Fruit fly (Drosophila melanogaster): ENCODE data around the gene Naa60.

The Naa60 gene

dm6 chr3L:9723108-9723507 is 3.6 kb upstream of the Naa60 start, which contains the start of the genes nbs and defl (continued):
- TF ChIP-seq Ada2b (GFP tag; IDR thresholded peaks at IDR 0.05): peak; percentile 62
- TF ChIP-seq cwo (GFP tag; optimal IDR thresholded peaks at IDR 0.05): no peak
- TF ChIP-seq jigr1 (GFP tag; IDR thresholded peaks at IDR 0.05): no peak
- no peak for TF ChIP-seq salm (tag; optimal IDR thresholded peaks at IDR 0.05)
- TF ChIP-seq CG10654 (GFP tag; optimal IDR thresholded peaks at IDR 0.05): peak; percentile 50
- TF ChIP-seq CoRest (tag; optimal IDR thresholded peaks at IDR 0.05): peak; percentile 82
- TF ChIP-seq tup (GFP tag; optimal IDR thresholded peaks at IDR 0.05): no peak
- TF ChIP-seq Sox102F (GFP tag; optimal IDR thresholded peaks at IDR 0.05): no peak
- no peak for TF ChIP-seq sr (GFP tag; IDR thresholded peaks at IDR 0.05)
- no peak for TF ChIP-seq Hey (tag; optimal IDR thresholded peaks at IDR 0.05)
- 0 out of 3 replicates have a peak, but pooled peaks have one; percentile 55 for TF ChIP-seq CG7357 (GFP tag; IDR thresholded peaks at IDR 0.05)
- TF ChIP-seq eyg (GFP tag; optimal IDR thresholded peaks at IDR 0.05): no peak
- TF ChIP-seq CG2202 (tag; optimal IDR thresholded peaks at IDR 0.05): no peak
- peak; percentile 34 for TF ChIP-seq CG12744 (GFP tag; optimal IDR thresholded peaks at IDR 0.05)
- TF ChIP-seq CG10366 (GFP tag; IDR thresholded peaks at IDR 0.05): peak; percentile 67
- peak; percentile 72 for TF ChIP-seq CG14014 (GFP tag; IDR thresholded peaks at IDR 0.05)
- TF ChIP-seq CG7987 (GFP tag; optimal IDR thresholded peaks at IDR 0.05): no peak
- TF ChIP-seq Hmr (GFP tag; optimal IDR thresholded peaks at IDR 0.05): no peak
- peak; percentile 78 for TF ChIP-seq CG30403 (GFP tag; optimal IDR thresholded peaks at IDR 0.05)
- TF ChIP-seq chif (GFP tag; optimal IDR thresholded peaks at IDR 0.05): peak; percentile 52 to 69
- TF ChIP-seq CG12236 (GFP tag; optimal IDR thresholded peaks at IDR 0.05): no peak
- TF ChIP-seq Nf-YC (tag; optimal IDR thresholded peaks at IDR 0.05): peak; percentile 82
- TF ChIP-seq ap (GFP tag; IDR thresholded peaks at IDR 0.05): no peak
- no peak for TF ChIP-seq pita (GFP tag; optimal IDR thresholded peaks at IDR 0.05)
- no peak for TF ChIP-seq Hr39 (optimal IDR thresholded peaks at IDR 0.05)
- no peak for TF ChIP-seq HLHmδ (GFP tag; optimal IDR thresholded peaks at IDR 0.05)
- peak; percentile 48 for TF ChIP-seq CG4854 (GFP tag; optimal IDR thresholded peaks at IDR 0.05)
- peak; percentile 33 for TF ChIP-seq CG3281 (GFP tag; optimal IDR thresholded peaks at IDR 0.05)
- TF ChIP-seq gsb (GFP tag; IDR thresholded peaks at IDR 0.05): no peak
- TF ChIP-seq CG7928 (GFP tag; optimal IDR thresholded peaks at IDR 0.05): no peak
- TF ChIP-seq NFAT (GFP tag; IDR thresholded peaks at IDR 0.05): peak; percentile 67; the same call in 1 of the 2 replicates
- no peak for TF ChIP-seq CG1233 (GFP tag; optimal IDR thresholded peaks at IDR 0.05)
- peak; percentile 27 for TF ChIP-seq mirr (GFP tag; optimal IDR thresholded peaks at IDR 0.05)
- no peak for TF ChIP-seq vnd (GFP tag; IDR thresholded peaks at IDR 0.05; ENCODE audit: partially characterized antibody)
- peak; percentile 71 for TF ChIP-seq BEAF-32 (GFP tag; optimal IDR thresholded peaks at IDR 0.05)
- peak; percentile 60 for TF ChIP-seq CG18476 (GFP tag; optimal IDR thresholded peaks at IDR 0.05)
- peak; percentile 31 for TF ChIP-seq NC2β (GFP tag; optimal IDR thresholded peaks at IDR 0.05)
- peak; percentile 67 for TF ChIP-seq slou (GFP tag; optimal IDR thresholded peaks at IDR 0.05)
- peak; percentile 86 for TF ChIP-seq CG17361 (GFP tag; IDR thresholded peaks at IDR 0.05)
- TF ChIP-seq vvl (GFP tag; IDR thresholded peaks at IDR 0.05): peak; percentile 77
- TF ChIP-seq Mad (GFP tag; optimal IDR thresholded peaks at IDR 0.05): peak; percentile 62
- TF ChIP-seq Hr3 (GFP tag; optimal IDR thresholded peaks at IDR 0.05): peak; percentile 72
- no peak for TF ChIP-seq ken (GFP tag; IDR thresholded peaks at IDR 0.05)
- no peak for TF ChIP-seq CTCF (GFP tag; optimal IDR thresholded peaks at IDR 0.05)
- TF ChIP-seq pan (optimal IDR thresholded peaks at IDR 0.05): no peak
- TF ChIP-seq pan (GFP tag; optimal IDR thresholded peaks at IDR 0.05 in 1 of 2, IDR thresholded peaks at IDR 0.05 in 1 of 2): peak in 1 of 2 experiments; percentile 79
- TF ChIP-seq CG2120 (GFP tag; optimal IDR thresholded peaks at IDR 0.05): peak; percentile 85
- TF ChIP-seq CG17328 (GFP tag; IDR thresholded peaks at IDR 0.05): 0 out of 2 replicates have a peak, but pooled peaks have one; percentile 14
- no peak for TF ChIP-seq CG15073 (GFP tag; optimal IDR thresholded peaks at IDR 0.05)
- TF ChIP-seq grn (GFP tag; optimal IDR thresholded peaks at IDR 0.05): no peak
- peak; percentile 76 for TF ChIP-seq CHES-1-like (GFP tag; optimal IDR thresholded peaks at IDR 0.05)
- peak; percentile 19 for TF ChIP-seq vfl (GFP tag; optimal IDR thresholded peaks at IDR 0.05)
- TF ChIP-seq ttk (GFP tag; IDR thresholded peaks at IDR 0.05): peak; percentile 61
